Fruit fly (Drosophila melanogaster) Kc167 (cell line): ENCODE results near the gene Srp19.

Experiments
- Sin3A ChIP-seq: fragments of >200 bp; optimal IDR thresholded peaks from 2 replicates; lab custom pipeline; 2018; ENCODE audit warnings: missing external identifiers
- h ChIP-seq: fragments of >200 bp; optimal IDR thresholded peaks from 3 replicates; lab custom pipeline; 2018; ENCODE audit warnings: missing external identifiers
- insv ChIP-seq: fragments of >200 bp; optimal IDR thresholded peaks from 3 replicates; lab custom pipeline; 2018; ENCODE audit warnings: missing external identifiers
- psq ChIP-seq: fragments of >200 bp; optimal IDR thresholded peaks from 2 replicates; lab custom pipeline; 2017; ENCODE audit warnings: missing external identifiers
- ttk ChIP-seq: sonication (Bioruptor generic); optimal IDR thresholded peaks from 2 replicates; lab custom pipeline; 2017; ENCODE audit warnings: missing external identifiers

- no peak for TF ChIP-seq ttk (lab: Kevin White, UChicago)
- TF ChIP-seq h (lab: Kevin White, UChicago), result no peak
- TF ChIP-seq Sin3A (lab: Kevin White, UChicago), result no peak
- TF ChIP-seq insv (lab: Kevin White, UChicago), result no peak
- TF ChIP-seq psq, result no peak
These were observed 8.6 kb downstream of the Srp19 start, which contains the start of the genes lark and eco for dm6 chr3L:7339216-7339742.
